Fruit fly (Drosophila melanogaster): ENCODE measurements around the gene fog.

dm6 chrX:22830509-22830908, 24.5 kb downstream of the fog start:
- no peak for TF ChIP-seq CG8478 (optimal IDR thresholded peaks at IDR 0.05)
- TF ChIP-seq CTCF (optimal IDR thresholded peaks at IDR 0.05): no peak
